Fruit fly (Drosophila melanogaster): ENCODE measurements around the gene tx.

Gene tx

DNA sequence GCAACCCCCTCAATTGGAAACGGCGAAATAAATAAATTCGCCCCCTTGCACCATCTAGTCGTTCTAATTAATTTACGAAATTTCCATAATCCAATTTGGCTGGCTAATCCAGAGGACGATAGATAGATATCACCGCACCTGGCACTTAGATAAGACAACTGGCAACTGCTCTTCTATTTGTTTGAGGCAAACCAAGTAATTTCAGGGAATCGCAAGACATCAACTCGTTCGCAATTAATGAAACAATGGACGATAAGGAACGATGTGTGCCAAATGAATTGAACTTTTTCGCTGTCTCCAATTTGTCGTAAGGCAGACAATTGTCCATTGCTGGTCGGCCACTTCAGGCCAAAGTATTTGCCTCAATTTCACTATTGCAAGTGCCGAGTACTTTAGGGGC is 24.5 kb downstream of the tx start:
- TF ChIP-seq kay (GFP tag; ENCODE audit: borderline replicate concordance) (peak; percentile 68), CG1620 (GFP tag; optimal IDR thresholded peaks at IDR 0.05) (no peak), CG14711 (tag; optimal IDR thresholded peaks at IDR 0.05) (no peak), Clk (GFP tag; optimal IDR thresholded peaks at IDR 0.05) (no peak)

DNA sequence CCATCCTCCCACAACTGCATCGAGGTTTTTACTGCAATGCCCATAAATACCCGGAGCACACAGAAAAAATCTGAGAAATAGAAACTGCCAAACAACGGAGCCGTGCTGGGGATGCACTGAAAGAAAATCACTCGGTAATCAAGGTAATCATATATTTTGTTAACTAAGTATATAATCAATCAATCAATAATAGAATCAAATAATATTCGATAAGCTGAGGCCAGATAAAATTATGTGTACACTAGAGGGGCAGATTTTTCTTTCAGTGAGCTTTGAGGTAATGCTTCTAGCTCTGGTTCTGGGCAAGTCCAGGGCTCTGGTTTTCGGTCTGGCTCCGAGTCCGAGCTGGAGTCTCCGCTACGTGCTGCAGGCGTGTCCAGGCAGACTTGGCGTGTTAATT is 37.5 kb downstream of the tx start:
- TF ChIP-seq CG14711 (tag; optimal IDR thresholded peaks at IDR 0.05), result no peak

- TF ChIP-seq CG11617 (GFP tag; optimal IDR thresholded peaks at IDR 0.05) (no peak), Mnt (GFP tag; optimal IDR thresholded peaks at IDR 0.05) (no peak)
Observed at dm6 chr3R:26478644-26479043, 38.1 kb downstream of the tx start.

DNA sequence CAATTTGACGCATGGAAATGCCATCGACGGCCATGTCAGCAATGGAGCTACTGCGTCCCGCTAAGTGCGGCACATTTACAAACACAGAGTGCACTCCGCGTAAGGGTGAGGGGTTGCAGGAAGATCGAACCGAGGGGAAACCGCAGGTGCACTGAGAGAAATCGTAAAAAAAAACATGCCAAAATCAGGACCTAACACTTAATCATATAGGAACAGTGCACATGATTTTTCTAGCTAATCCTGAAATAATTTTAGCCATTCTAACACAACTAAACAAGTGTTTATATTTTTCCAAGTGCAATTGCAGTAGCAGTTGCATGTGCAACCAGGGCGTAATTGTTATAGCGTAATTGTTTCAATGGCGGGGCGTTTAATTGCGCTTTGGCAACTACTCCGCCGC is 38.6 kb downstream of the tx start:
- no peak for TF ChIP-seq CG7101 (tag; optimal IDR thresholded peaks at IDR 0.05)
- no peak for TF ChIP-seq CG12768 (GFP tag; optimal IDR thresholded peaks at IDR 0.05)
- TF ChIP-seq Clk (GFP tag; optimal IDR thresholded peaks at IDR 0.05), result no peak
- no peak for TF ChIP-seq tj (GFP tag; optimal IDR thresholded peaks at IDR 0.05)
- no peak for TF ChIP-seq CG7045 (GFP tag; optimal IDR thresholded peaks at IDR 0.05)
- no peak for TF ChIP-seq Mnt (GFP tag; optimal IDR thresholded peaks at IDR 0.05)
- TF ChIP-seq ovo (GFP tag; optimal IDR thresholded peaks at IDR 0.05), result no peak
- no peak for TF ChIP-seq bab1 (GFP tag; optimal IDR thresholded peaks at IDR 0.05)
- TF ChIP-seq kay (GFP tag; ENCODE audit: borderline replicate concordance), result no peak
- TF ChIP-seq CG1620 (GFP tag; optimal IDR thresholded peaks at IDR 0.05), result no peak
- TF ChIP-seq CG11617 (GFP tag; optimal IDR thresholded peaks at IDR 0.05), result no peak

- no peak for TF ChIP-seq kay (GFP tag; ENCODE audit: borderline replicate concordance)
- no peak for TF ChIP-seq CG1620 (GFP tag; optimal IDR thresholded peaks at IDR 0.05)
- no peak for TF ChIP-seq CG33017 (tag; optimal IDR thresholded peaks at IDR 0.05)
- no peak for TF ChIP-seq Clk (GFP tag; optimal IDR thresholded peaks at IDR 0.05)
- TF ChIP-seq CG7101 (tag; optimal IDR thresholded peaks at IDR 0.05), result no peak
- no peak for TF ChIP-seq CG11617 (GFP tag; optimal IDR thresholded peaks at IDR 0.05)
- TF ChIP-seq cnc (optimal IDR thresholded peaks at IDR 0.05), result no peak
- no peak for TF ChIP-seq CG5204 (GFP tag; optimal IDR thresholded peaks at IDR 0.05)
- no peak for TF ChIP-seq Mnt (GFP tag; optimal IDR thresholded peaks at IDR 0.05)
- no peak for TF ChIP-seq Crg-1 (GFP tag; optimal IDR thresholded peaks at IDR 0.05)
Observed at dm6 chr3R:26480362-26480761, 39.8 kb downstream of the tx start.

DNA sequence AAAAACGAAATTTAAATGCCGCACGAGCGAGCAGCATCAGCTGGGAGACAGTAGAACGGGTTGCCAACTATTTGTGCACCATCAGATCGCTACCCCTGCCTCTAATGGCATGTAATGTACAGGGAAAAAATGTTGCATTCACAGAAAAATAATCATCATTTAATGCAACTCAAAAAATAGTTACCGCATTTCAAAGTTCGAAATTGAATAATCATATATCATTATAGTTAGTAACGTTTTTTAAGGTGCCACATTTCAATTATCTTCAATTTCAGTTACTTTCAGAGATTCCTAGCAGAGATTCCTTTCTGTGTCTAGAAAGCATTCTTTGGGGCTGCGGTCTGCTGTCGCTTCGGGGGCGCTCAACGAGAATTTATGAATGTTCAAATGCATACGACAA is 40.7 kb downstream of the tx start:
- TF ChIP-seq Hr96 (GFP tag; optimal IDR thresholded peaks at IDR 0.05) (no peak), CG1620 (GFP tag; optimal IDR thresholded peaks at IDR 0.05) (no peak)

DNA sequence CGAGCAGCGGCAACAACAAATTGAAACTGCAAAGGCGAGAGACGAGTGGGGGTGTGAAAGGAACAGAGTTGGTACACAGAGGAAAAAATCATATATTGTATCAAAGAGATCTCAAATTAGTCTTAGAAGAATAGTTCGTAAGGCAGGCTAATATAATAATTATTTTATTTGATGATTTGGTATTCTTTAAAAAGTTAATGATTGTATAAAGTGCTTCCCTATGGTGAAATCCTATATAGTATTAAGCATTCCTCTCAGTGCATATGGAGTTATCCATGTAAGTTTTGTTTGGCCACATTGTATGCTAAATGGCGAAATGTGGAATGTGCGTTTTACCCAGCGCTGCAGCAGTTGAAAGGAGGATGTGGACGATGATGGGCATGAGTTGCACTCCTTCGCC is 43.1 kb downstream of the tx start:
- TF ChIP-seq CG7045 (GFP tag; optimal IDR thresholded peaks at IDR 0.05) (no peak), CG14711 (tag; optimal IDR thresholded peaks at IDR 0.05) (no peak), CG33017 (tag; optimal IDR thresholded peaks at IDR 0.05) (no peak), toe (GFP tag; optimal IDR thresholded peaks at IDR 0.05) (no peak), pad (GFP tag; optimal IDR thresholded peaks at IDR 0.05) (no peak), cic (GFP tag; optimal IDR thresholded peaks at IDR 0.05) (no peak), CG5204 (GFP tag; optimal IDR thresholded peaks at IDR 0.05) (no peak), cnc (optimal IDR thresholded peaks at IDR 0.05) (no peak), Mnt (GFP tag; optimal IDR thresholded peaks at IDR 0.05) (no peak), tj (GFP tag; optimal IDR thresholded peaks at IDR 0.05) (no peak), Clk (GFP tag; optimal IDR thresholded peaks at IDR 0.05) (no peak), CG12768 (GFP tag; optimal IDR thresholded peaks at IDR 0.05) (no peak), Hr96 (GFP tag; optimal IDR thresholded peaks at IDR 0.05) (no peak), CG7101 (tag; optimal IDR thresholded peaks at IDR 0.05) (no peak), ovo (GFP tag; optimal IDR thresholded peaks at IDR 0.05) (no peak), kay (GFP tag; ENCODE audit: borderline replicate concordance) (no peak), bab1 (GFP tag; optimal IDR thresholded peaks at IDR 0.05) (no peak), Crg-1 (GFP tag; optimal IDR thresholded peaks at IDR 0.05) (no peak), CG11617 (GFP tag; optimal IDR thresholded peaks at IDR 0.05) (no peak)

DNA sequence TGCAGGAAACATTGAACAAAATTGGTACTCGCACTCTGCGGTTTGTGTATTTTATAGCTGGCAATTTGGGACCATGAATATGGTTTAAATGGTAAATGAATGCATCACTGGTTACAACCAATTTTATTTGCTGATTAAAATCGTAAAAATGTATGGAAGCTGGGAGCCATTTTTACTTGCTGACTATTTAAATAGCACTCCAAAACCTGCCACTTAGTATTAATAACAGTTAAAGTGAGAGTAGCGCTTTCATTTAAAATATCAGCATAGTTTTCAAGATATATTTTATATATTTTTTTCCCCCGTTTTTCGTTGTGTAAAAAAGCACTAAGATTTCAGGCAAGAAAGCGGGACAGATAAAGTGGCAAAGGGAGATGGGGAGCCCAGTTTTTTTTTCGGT is 43.9 kb downstream of the tx start:
- TF ChIP-seq bab1 (GFP tag; optimal IDR thresholded peaks at IDR 0.05) (no peak), Crg-1 (GFP tag; optimal IDR thresholded peaks at IDR 0.05) (no peak), tj (GFP tag; optimal IDR thresholded peaks at IDR 0.05) (no peak), Mnt (GFP tag; optimal IDR thresholded peaks at IDR 0.05) (no peak), CG11617 (GFP tag; optimal IDR thresholded peaks at IDR 0.05) (no peak), CG7101 (tag; optimal IDR thresholded peaks at IDR 0.05) (no peak), CG14711 (tag; optimal IDR thresholded peaks at IDR 0.05) (no peak), Hr96 (GFP tag; optimal IDR thresholded peaks at IDR 0.05) (no peak), ovo (GFP tag; optimal IDR thresholded peaks at IDR 0.05) (no peak), toe (GFP tag; optimal IDR thresholded peaks at IDR 0.05) (no peak), CG1620 (GFP tag; optimal IDR thresholded peaks at IDR 0.05) (no peak), Clk (GFP tag; optimal IDR thresholded peaks at IDR 0.05) (no peak), CG7045 (GFP tag; optimal IDR thresholded peaks at IDR 0.05) (no peak), kay (GFP tag; ENCODE audit: borderline replicate concordance) (no peak), cic (GFP tag; optimal IDR thresholded peaks at IDR 0.05) (no peak), CG12768 (GFP tag; optimal IDR thresholded peaks at IDR 0.05) (no peak), CG33017 (tag; optimal IDR thresholded peaks at IDR 0.05) (no peak)

All from whole organism, adult.